Fruit fly (Drosophila melanogaster) whole organism, embryonic: ENCODE measurements around the gene frtz.

Source experiments
- Atf-2 ChIP-seq: fragments of 200-800 bp; sonication (Bioruptor generic); optimal IDR thresholded peaks from 2 replicates; lab custom pipeline; 2016; ENCODE audit warnings: missing biosample characterization, missing genetic modification characterization
- CG10565 ChIP-seq: fragments of 200-800 bp; sonication (Bioruptor generic); optimal IDR thresholded peaks from 3 replicates; lab custom pipeline; 2016; ENCODE audit warnings: missing biosample characterization, mild to moderate bottlenecking, missing genetic modification characterization
- CG10959 ChIP-seq: fragments of 200-800 bp; sonication (Bioruptor generic); IDR thresholded peaks from 2 replicates; pipeline ENCODE4 v1.3.6; 2022; ENCODE audit warnings: missing biosample characterization, missing genetic modification characterization
- CG11560 ChIP-seq: fragments of 200-800 bp; sonication (Bioruptor generic); IDR thresholded peaks from 3 replicates; pipeline ENCODE4 v1.3.6; 2022; ENCODE audit warnings: missing biosample characterization, missing genetic modification characterization
- CG1529 ChIP-seq: fragments of 200-800 bp; sonication (Bioruptor generic); optimal IDR thresholded peaks from 3 replicates; lab custom pipeline; 2018; ENCODE audit warnings: missing biosample characterization, missing genetic modification characterization
- CG15696 ChIP-seq: fragments of 200-800 bp; sonication (Bioruptor generic); optimal IDR thresholded peaks from 2 replicates; lab custom pipeline; 2019; ENCODE audit warnings: missing biosample characterization, mild to moderate bottlenecking, missing genetic modification characterization, moderate library complexity
- CG1603 ChIP-seq: fragments of 200-800 bp; sonication (Bioruptor generic); optimal IDR thresholded peaks from 2 replicates; lab custom pipeline; 2019; ENCODE audit warnings: missing biosample characterization, mild to moderate bottlenecking, missing genetic modification characterization, moderate library complexity
- CG17361 ChIP-seq: fragments of 200-800 bp; sonication (Bioruptor generic); IDR thresholded peaks from 3 replicates; pipeline ENCODE4 v1.3.6; 2022; ENCODE audit warnings: missing biosample characterization, missing genetic modification characterization
- CG17829 ChIP-seq: fragments of 200-800 bp; optimal IDR thresholded peaks from 2 replicates; lab custom pipeline; 2019; ENCODE audit warnings: missing biosample characterization, mild to moderate bottlenecking, missing genetic modification characterization, moderate library complexity
- CG18476 ChIP-seq: fragments of 200-800 bp; sonication (Bioruptor generic); optimal IDR thresholded peaks from 2 replicates; lab custom pipeline; 2016; ENCODE audit warnings: missing biosample characterization, mild to moderate bottlenecking, missing genetic modification characterization
- CG31224 ChIP-seq: fragments of 200-800 bp; sonication (Bioruptor generic); IDR thresholded peaks from 2 replicates; pipeline ENCODE4 v1.3.6; 2022; ENCODE audit warnings: missing biosample characterization, missing genetic modification characterization
- CG32767 ChIP-seq: fragments of 200-800 bp; sonication (Bioruptor generic); IDR thresholded peaks from 2 replicates; pipeline ENCODE4 v1.3.6; 2022; ENCODE audit warnings: missing biosample characterization, missing genetic modification characterization
- CG33213 ChIP-seq: fragments of 200-800 bp; sonication (Bioruptor generic); optimal IDR thresholded peaks from 3 replicates; lab custom pipeline; 2016; ENCODE audit warnings: missing biosample characterization, missing genetic modification characterization
- CG5245 ChIP-seq: fragments of 200-800 bp; sonication (Bioruptor generic); optimal IDR thresholded peaks from 3 replicates; lab custom pipeline; 2016; ENCODE audit warnings: missing biosample characterization, missing genetic modification characterization
- CG6689 ChIP-seq: fragments of 200-800 bp; sonication (Bioruptor generic); IDR thresholded peaks from 2 replicates; pipeline ENCODE4 v1.3.6; 2022; ENCODE audit warnings: missing biosample characterization, missing genetic modification characterization
- CG7963 ChIP-seq: fragments of 200-800 bp; sonication (Bioruptor generic); IDR thresholded peaks from 3 replicates; pipeline ENCODE4 v1.3.6; 2022; ENCODE audit warnings: missing biosample characterization, missing genetic modification characterization; ENCODE audit not compliant: partially characterized antibody
- CG8281 ChIP-seq: fragments of 200-800 bp; sonication (Bioruptor generic); optimal IDR thresholded peaks from 2 replicates; lab custom pipeline; 2018; ENCODE audit warnings: missing biosample characterization, mild to moderate bottlenecking, missing genetic modification characterization, moderate library complexity
- CG9817 ChIP-seq: fragments of 200-800 bp; sonication (Bioruptor generic); optimal IDR thresholded peaks from 2 replicates; lab custom pipeline; 2018; ENCODE audit warnings: missing biosample characterization, mild to moderate bottlenecking, missing genetic modification characterization, moderate library complexity
- Chrac-16 ChIP-seq: fragments of 200-800 bp; sonication (Bioruptor generic); optimal IDR thresholded peaks from 3 replicates; lab custom pipeline; 2016; ENCODE audit warnings: missing biosample characterization, missing genetic modification characterization
- D19B ChIP-seq: fragments of 200-800 bp; sonication (Bioruptor generic); optimal IDR thresholded peaks from 2 replicates; lab custom pipeline; 2017; ENCODE audit warnings: missing biosample characterization, mild to moderate bottlenecking, missing genetic modification characterization
- Doc3 ChIP-seq: fragments of 200-800 bp; sonication (Bioruptor generic); IDR thresholded peaks from 3 replicates; pipeline ENCODE4 v1.3.6; 2022; ENCODE audit warnings: missing biosample characterization, missing genetic modification characterization; ENCODE audit not compliant: partially characterized antibody
- Eip74EF ChIP-seq, 2 experiments: fragments of 200-800 bp in 1 of 2; fragments of >200 bp in 1 of 2; sonication (Bioruptor generic) in 1 of 2; optimal IDR thresholded peaks; 2 replicates each; lab custom pipeline; 2017 to 2019; ENCODE audit warnings: missing biosample characterization in 2 of 2, missing genetic modification characterization in 2 of 2, mild to moderate bottlenecking in 1 of 2, moderate library complexity in 1 of 2
- Fer2 ChIP-seq: fragments of 200-800 bp; sonication (Bioruptor generic); optimal IDR thresholded peaks from 2 replicates; lab custom pipeline; 2018; ENCODE audit warnings: missing biosample characterization, mild to moderate bottlenecking, missing genetic modification characterization, moderate library complexity
- H15 ChIP-seq: fragments of 200-800 bp; sonication (Bioruptor generic); IDR thresholded peaks from 3 replicates; pipeline ENCODE4 v1.3.6; 2022; ENCODE audit warnings: missing biosample characterization, missing genetic modification characterization
- HLH54F ChIP-seq: fragments of 200-800 bp; sonication (Bioruptor generic); optimal IDR thresholded peaks from 3 replicates; lab custom pipeline; 2016; ENCODE audit warnings: missing biosample characterization, missing genetic modification characterization
- HLHmδ ChIP-seq: fragments of 200-800 bp; sonication (Bioruptor generic); optimal IDR thresholded peaks from 2 replicates; lab custom pipeline; 2018; ENCODE audit warnings: missing biosample characterization, mild to moderate bottlenecking, missing genetic modification characterization, moderate library complexity
- Max ChIP-seq: fragments of 200-800 bp; sonication (Bioruptor generic); optimal IDR thresholded peaks from 2 replicates; lab custom pipeline; 2016; ENCODE audit warnings: missing biosample characterization, mild to moderate bottlenecking, missing genetic modification characterization
- Mes4 ChIP-seq: fragments of 200-800 bp; sonication (Bioruptor generic); optimal IDR thresholded peaks from 2 replicates; lab custom pipeline; 2016; ENCODE audit warnings: missing biosample characterization, missing genetic modification characterization
- Mrtf ChIP-seq: fragments of 200-800 bp; sonication (Bioruptor generic); IDR thresholded peaks from 3 replicates; pipeline ENCODE4 v1.3.6; 2022; ENCODE audit warnings: missing biosample characterization, missing genetic modification characterization
- NC2β ChIP-seq: fragments of 200-800 bp; sonication (Bioruptor generic); optimal IDR thresholded peaks from 2 replicates; lab custom pipeline; 2016; ENCODE audit warnings: missing biosample characterization, missing genetic modification characterization
- Pdp1 ChIP-seq, 2 experiments: fragments of 200-800 bp; sonication (Bioruptor generic); optimal IDR thresholded peaks; 3 replicates each; lab custom pipeline; 2016; ENCODE audit warnings: missing biosample characterization in 2 of 2, missing genetic modification characterization in 2 of 2, mild to moderate bottlenecking in 1 of 2, moderate library complexity in 1 of 2
- Poxn ChIP-seq: fragments of 200-800 bp; sonication (Bioruptor generic); IDR thresholded peaks from 2 replicates; pipeline ENCODE4 v1.3.6; 2022; ENCODE audit warnings: missing biosample characterization, missing genetic modification characterization
- Side ChIP-seq: fragments of 200-800 bp; sonication (Bioruptor generic); optimal IDR thresholded peaks from 2 replicates; lab custom pipeline; 2016; ENCODE audit warnings: missing biosample characterization, missing genetic modification characterization
- Sox102F ChIP-seq: fragments of 200-800 bp; sonication (Bioruptor generic); optimal IDR thresholded peaks from 2 replicates; lab custom pipeline; 2018; ENCODE audit warnings: missing biosample characterization, mild to moderate bottlenecking, missing genetic modification characterization, moderate library complexity
- Xbp1 ChIP-seq: fragments of 200-800 bp; sonication (Bioruptor generic); optimal IDR thresholded peaks from 3 replicates; lab custom pipeline; 2016; ENCODE audit warnings: missing biosample characterization, mild to moderate bottlenecking, missing genetic modification characterization
- YL-1 ChIP-seq: fragments of 200-800 bp; sonication (Bioruptor generic); optimal IDR thresholded peaks from 3 replicates; lab custom pipeline; 2017; ENCODE audit warnings: missing biosample characterization, mild to moderate bottlenecking, missing genetic modification characterization
- bcd ChIP-seq: fragments of 200-800 bp; sonication (Bioruptor generic); optimal IDR thresholded peaks from 2 replicates; lab custom pipeline; 2017; ENCODE audit warnings: missing biosample characterization, mild to moderate bottlenecking, missing genetic modification characterization
- cg ChIP-seq: fragments of 200-800 bp; sonication (Bioruptor generic); optimal IDR thresholded peaks from 3 replicates; lab custom pipeline; 2019; ENCODE audit warnings: missing biosample characterization, mild to moderate bottlenecking, missing genetic modification characterization, moderate library complexity
- dan ChIP-seq: fragments of 200-800 bp; sonication (Bioruptor generic); IDR thresholded peaks from 2 replicates; pipeline ENCODE4 v1.3.6; 2022; ENCODE audit warnings: missing biosample characterization, missing genetic modification characterization
- grn ChIP-seq: fragments of 200-800 bp; sonication (Bioruptor generic); optimal IDR thresholded peaks from 3 replicates; lab custom pipeline; 2017; ENCODE audit warnings: missing biosample characterization, missing genetic modification characterization
- gro ChIP-seq: fragments of 200-800 bp; sonication (Bioruptor generic); optimal IDR thresholded peaks from 2 replicates; lab custom pipeline; 2016; ENCODE audit warnings: missing biosample characterization, missing genetic modification characterization
- hbn ChIP-seq: fragments of 200-800 bp; sonication (Bioruptor generic); IDR thresholded peaks from 2 replicates; pipeline ENCODE4 v1.3.6; 2022; ENCODE audit warnings: missing biosample characterization, missing genetic modification characterization; ENCODE audit not compliant: partially characterized antibody
- knrl ChIP-seq: fragments of 200-800 bp; sonication (Bioruptor generic); IDR thresholded peaks from 3 replicates; pipeline ENCODE4 v1.3.6; 2022; ENCODE audit warnings: missing biosample characterization, missing genetic modification characterization; ENCODE audit not compliant: partially characterized antibody
- ro ChIP-seq: fragments of 200-800 bp; sonication (Bioruptor generic); IDR thresholded peaks from 2 replicates; pipeline ENCODE4 v1.3.6; 2022; ENCODE audit warnings: missing biosample characterization, missing genetic modification characterization
- row ChIP-seq: fragments of 200-800 bp; sonication (Bioruptor generic); IDR thresholded peaks from 3 replicates; pipeline ENCODE4 v1.3.6; 2022; ENCODE audit warnings: missing biosample characterization, missing genetic modification characterization
- sqz ChIP-seq: fragments of 200-800 bp; sonication (Bioruptor generic); optimal IDR thresholded peaks from 3 replicates; lab custom pipeline; 2018; ENCODE audit warnings: missing biosample characterization, mild to moderate bottlenecking, missing genetic modification characterization
- stwl ChIP-seq: fragments of 200-800 bp; sonication (Bioruptor generic); optimal IDR thresholded peaks from 3 replicates; lab custom pipeline; 2018; ENCODE audit warnings: missing biosample characterization, mild to moderate bottlenecking, missing genetic modification characterization, moderate library complexity
- ttk ChIP-seq: fragments of 200-800 bp; sonication (Bioruptor generic); IDR thresholded peaks from 2 replicates; pipeline ENCODE4 v2.1.2; 2022; ENCODE audit warnings: missing biosample characterization, missing genetic modification characterization

Gene frtz

DNA sequence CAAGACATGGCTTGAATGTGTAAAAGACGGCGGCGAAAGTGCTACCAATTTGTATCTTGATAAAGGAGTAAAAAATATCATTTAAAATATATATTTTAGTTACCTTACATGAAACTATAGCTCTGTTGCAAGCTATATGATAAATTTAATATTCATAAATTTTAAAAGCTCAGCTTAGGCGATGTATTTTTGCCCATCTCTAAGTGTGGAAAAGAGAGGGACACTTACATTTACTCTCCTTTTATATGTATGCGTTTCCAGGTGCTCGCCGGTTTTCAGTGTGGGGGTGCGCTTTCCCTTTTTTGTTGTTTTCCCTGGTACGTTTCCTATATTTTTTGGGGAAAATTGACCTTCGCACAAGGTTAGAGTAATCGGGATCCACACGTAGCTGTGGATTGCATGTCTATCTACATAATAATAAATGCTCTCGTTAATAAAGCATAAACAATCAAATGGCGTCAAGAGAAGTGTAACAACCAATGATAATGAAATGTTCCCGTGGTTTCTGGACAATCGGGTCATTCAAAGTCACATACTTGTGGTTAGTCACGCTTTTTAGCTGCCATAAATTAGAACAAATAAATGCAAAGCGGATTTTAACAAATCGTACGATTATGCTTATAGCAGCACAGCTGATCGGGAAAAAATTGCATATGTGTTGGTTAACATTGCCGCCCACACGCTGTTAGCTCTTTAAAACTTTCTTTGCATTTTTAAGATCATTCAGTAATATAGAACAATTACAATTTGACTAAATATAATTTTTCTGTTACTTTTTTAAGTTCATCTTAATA is 12.4 kb upstream of the frtz start (continued):
- peak; percentile 90 for TF ChIP-seq CG15696 (tag; lab: Kevin White, UChicago)
- TF ChIP-seq Doc3 (GFP tag; lab: Robert Waterston, UW) = peak; percentile 99
- peak; percentile 61 for TF ChIP-seq grn (GFP tag; lab: Kevin White, UChicago)
- TF ChIP-seq Xbp1 (GFP tag; lab: Kevin White, UChicago) = peak; percentile 97
- peak; percentile 99 for TF ChIP-seq row (GFP tag; lab: Robert Waterston, UW)
- peak; percentile 80 for TF ChIP-seq Side
- peak; percentile 98 for TF ChIP-seq YL-1 (GFP tag; lab: Kevin White, UChicago)
- peak; percentile 51 to 92 for TF ChIP-seq Pdp1 (GFP tag; optimal IDR thresholded peaks at IDR 0.05; lab: Kevin White, UChicago)
- peak; percentile 66 for TF ChIP-seq gro (GFP tag; lab: Kevin White, UChicago)
- TF ChIP-seq CG10959 (GFP tag; lab: Robert Waterston, UW) = peak; percentile 90
- TF ChIP-seq HLH54F = peak; percentile 88
- TF ChIP-seq CG31224 (GFP tag; lab: Robert Waterston, UW) = peak; percentile 92
- TF ChIP-seq CG10565 (GFP tag; lab: Kevin White, UChicago) = peak; percentile 64
- no peak for TF ChIP-seq HLHmδ (GFP tag; lab: Kevin White, UChicago)
- TF ChIP-seq Atf-2 = peak; percentile 54
- peak; percentile 52 for TF ChIP-seq CG33213 (GFP tag; lab: Kevin White, UChicago)
- TF ChIP-seq Poxn (GFP tag; lab: Robert Waterston, UW) = peak; percentile 94
- peak; percentile 97 for TF ChIP-seq Sox102F
- peak; percentile 91 for TF ChIP-seq CG11560 (tag; lab: Robert Waterston, UW)
- TF ChIP-seq CG17361 (GFP tag; lab: Robert Waterston, UW) = peak; percentile 92
- peak; percentile 83 for TF ChIP-seq CG8281 (tag; lab: Kevin White, UChicago)
- peak; percentile 96 for TF ChIP-seq bcd (GFP tag; lab: Kevin White, UChicago)
- peak; percentile 58; the same call in 1 of the 3 replicates for TF ChIP-seq CG7963 (GFP tag; lab: Robert Waterston, UW)
- peak; percentile 94 for TF ChIP-seq CG18476 (GFP tag; lab: Kevin White, UChicago)
- TF ChIP-seq Mes4 (GFP tag; lab: Kevin White, UChicago) = peak; percentile 74
- TF ChIP-seq sqz (GFP tag; lab: Kevin White, UChicago) = peak; percentile 91
- TF ChIP-seq dan = peak; percentile 58; the same call in 1 of the 2 replicates
- peak; percentile 97 for TF ChIP-seq CG1529 (GFP tag; lab: Kevin White, UChicago)
- peak; percentile 95 for TF ChIP-seq H15 (GFP tag; lab: Robert Waterston, UW)
- TF ChIP-seq Chrac-16 (GFP tag; lab: Kevin White, UChicago) = peak; percentile 95
- peak; percentile 33 for TF ChIP-seq stwl (tag; lab: Kevin White, UChicago)
- TF ChIP-seq CG17829 = peak; percentile 93
- peak; percentile 96 for TF ChIP-seq Mrtf (GFP tag; lab: Robert Waterston, UW)
- peak; percentile 98 for TF ChIP-seq CG32767 (GFP tag; lab: Robert Waterston, UW)
- TF ChIP-seq knrl (GFP tag; lab: Robert Waterston, UW) = peak; percentile 93
- TF ChIP-seq ttk (GFP tag; lab: Robert Waterston, UW) = peak; percentile 93
- peak; percentile 46 for TF ChIP-seq CG1603 (tag; lab: Kevin White, UChicago)
- TF ChIP-seq CG9817 = peak; percentile 99
- TF ChIP-seq D19B = peak; percentile 87
- TF ChIP-seq hbn (GFP tag; lab: Robert Waterston, UW) = peak; percentile 96
- peak; percentile 95 for TF ChIP-seq Max (GFP tag; lab: Kevin White, UChicago)
- TF ChIP-seq CG5245 (GFP tag; lab: Kevin White, UChicago) = peak; percentile 91
- peak; percentile 49 for TF ChIP-seq NC2β
- TF ChIP-seq ro (GFP tag; lab: Robert Waterston, UW) = peak; percentile 91
- TF ChIP-seq CG6689 (GFP tag; lab: Robert Waterston, UW) = peak; percentile 97
- TF ChIP-seq cg (GFP tag; lab: Kevin White, UChicago) = peak; percentile 78
- TF ChIP-seq Eip74EF (GFP tag; optimal IDR thresholded peaks at IDR 0.05; lab: Kevin White, UChicago) = peak in 1 of 2 experiments; percentile 97
- TF ChIP-seq Fer2 (tag; lab: Kevin White, UChicago) = peak; percentile 97
